Fruit fly (Drosophila melanogaster) ovary, adult (tissue): ENCODE measurements around the gene ATbp.

Source experiments
- CG17801 ChIP-seq: fragments of 200-800 bp; optimal IDR thresholded peaks from 2 replicates; lab custom pipeline; 2019; ENCODE audit warnings: missing biosample characterization, mild to moderate bottlenecking, missing genetic modification characterization, moderate library complexity; ENCODE audit not compliant: partially characterized antibody

ATbp gene

dm6 chrX:23105692-23106091, at the start of gene ATbp:
ATbp (plus strand) TSS chrX:23106003.
- TF ChIP-seq CG17801 (GFP tag; lab: Kevin White, UChicago), result no peak

- no peak for TF ChIP-seq CG17801 (GFP tag; lab: Kevin White, UChicago)
Measured at dm6 chrX:23067521-23068459, 38.0 kb upstream of the ATbp start, which contains the start of gene CG17167. CG17167 (plus strand) TSS chrX:23068301.

dm6 chrX:23071237-23071688, 34.5 kb upstream of the ATbp start:
- TF ChIP-seq CG17801 (GFP tag; lab: Kevin White, UChicago), result no peak

dm6 chrX:23073402-23073801, 32.4 kb upstream of the ATbp start:
- TF ChIP-seq CG17801 (GFP tag; lab: Kevin White, UChicago), result no peak

dm6 chrX:23082407-23082905, 23.3 kb upstream of the ATbp start, which contains the start of the genes CG17163 and CG17168:
CG17163 (minus strand) TSS chrX:23082709.
CG17168 (plus strand) TSS chrX:23082738.
- no peak for TF ChIP-seq CG17801 (GFP tag; lab: Kevin White, UChicago)

- TF ChIP-seq CG17801 (GFP tag; lab: Kevin White, UChicago), result no peak
Measured at dm6 chrX:23084372-23084771, 21.4 kb upstream of the ATbp start, which contains the start of gene CG17169. CG17169 (plus strand) TSS chrX:23084672.

- peak; percentile 42 for TF ChIP-seq CG17801 (GFP tag; lab: Kevin White, UChicago)
Measured at dm6 chrX:23089087-23089732, 16.6 kb upstream of the ATbp start.

- TF ChIP-seq CG17801 (GFP tag; lab: Kevin White, UChicago), result no peak
Measured at dm6 chrX:23090474-23090873, 15.3 kb upstream of the ATbp start.

dm6 chrX:23091289-23091688, 14.5 kb upstream of the ATbp start:
- TF ChIP-seq CG17801 (GFP tag; lab: Kevin White, UChicago), result no peak

- no peak for TF ChIP-seq CG17801 (GFP tag; lab: Kevin White, UChicago)
Measured at dm6 chrX:23091811-23092210, 14.0 kb upstream of the ATbp start.

dm6 chrX:23092531-23092930, 13.3 kb upstream of the ATbp start, which contains the start of gene CG17159:
CG17159 (minus strand) TSS chrX:23092631.
- TF ChIP-seq CG17801 (GFP tag; lab: Kevin White, UChicago), result no peak

- no peak for TF ChIP-seq CG17801 (GFP tag; lab: Kevin White, UChicago)
Measured at dm6 chrX:23096117-23096817, 9.5 kb upstream of the ATbp start, which contains the start of gene CG17162. CG17162 (minus strand) TSS chrX:23096735.

- no peak for TF ChIP-seq CG17801 (GFP tag; lab: Kevin White, UChicago)
Measured at dm6 chrX:23096818-23097129, 9.0 kb upstream of the ATbp start.

dm6 chrX:23097250-23097649, 8.6 kb upstream of the ATbp start:
- TF ChIP-seq CG17801 (GFP tag; lab: Kevin White, UChicago), result no peak
